Fruit fly (Drosophila melanogaster) whole organism, pupa: Measurements from ENCODE around the gene Sp7.

ENCODE experiments used
- CG10348 ChIP-seq: fragments of 200-800 bp; sonication (Bioruptor generic); IDR thresholded peaks from 2 replicates; pipeline ENCODE4 v1.3.6; 2022; ENCODE audit warnings: missing biosample characterization, missing genetic modification characterization
- CG12605 ChIP-seq: fragments of 200-800 bp; sonication (Bioruptor generic); IDR thresholded peaks from 2 replicates; pipeline ENCODE4 v1.3.6; 2022; ENCODE audit warnings: missing biosample characterization, missing genetic modification characterization
- CG13204 ChIP-seq: fragments of 200-800 bp; sonication (Bioruptor generic); optimal IDR thresholded peaks from 2 replicates; lab custom pipeline; 2018; ENCODE audit warnings: missing biosample characterization, mild to moderate bottlenecking, missing genetic modification characterization, moderate library complexity
- CG14655 ChIP-seq: fragments of 200-800 bp; sonication (Bioruptor generic); optimal IDR thresholded peaks from 3 replicates; lab custom pipeline; 2017; ENCODE audit warnings: mild to moderate bottlenecking, missing biosample characterization, missing genetic modification reagents, missing genetic modification characterization
- CG15710 ChIP-seq: fragments of 200-800 bp; sonication (Bioruptor generic); optimal IDR thresholded peaks from 2 replicates; lab custom pipeline; 2018; ENCODE audit warnings: missing biosample characterization, mild to moderate bottlenecking, missing genetic modification characterization, moderate library complexity
- CG17806 ChIP-seq: fragments of 200-800 bp; sonication (Bioruptor generic); optimal IDR thresholded peaks from 2 replicates; lab custom pipeline; 2018; ENCODE audit warnings: missing biosample characterization, mild to moderate bottlenecking, missing genetic modification characterization, moderate library complexity
- CG32121 ChIP-seq: fragments of 200-800 bp; sonication (Bioruptor generic); IDR thresholded peaks from 2 replicates; pipeline ENCODE4 v1.3.6; 2022; ENCODE audit warnings: missing biosample characterization, missing genetic modification characterization
- CG34367 ChIP-seq: fragments of 200-800 bp; sonication (Bioruptor generic); optimal IDR thresholded peaks from 2 replicates; lab custom pipeline; 2018; ENCODE audit warnings: missing biosample characterization, mild to moderate bottlenecking, missing genetic modification characterization
- CG4496 ChIP-seq: fragments of 200-800 bp; sonication (Bioruptor generic); IDR thresholded peaks from 3 replicates; pipeline ENCODE4 v1.3.6; 2022; ENCODE audit warnings: missing biosample characterization, missing genetic modification characterization
- CG8159 ChIP-seq: fragments of 200-800 bp; sonication (Bioruptor generic); optimal IDR thresholded peaks from 3 replicates; lab custom pipeline; 2018; ENCODE audit warnings: missing biosample characterization, mild to moderate bottlenecking, missing genetic modification characterization, moderate library complexity
- CG8301 ChIP-seq: fragments of 200-800 bp; sonication (Bioruptor generic); optimal IDR thresholded peaks from 2 replicates; lab custom pipeline; 2018; ENCODE audit warnings: missing biosample characterization, mild to moderate bottlenecking, missing genetic modification characterization
- CG9948 ChIP-seq: fragments of 200-800 bp; sonication (Bioruptor generic); optimal IDR thresholded peaks from 2 replicates; lab custom pipeline; 2018; ENCODE audit warnings: missing biosample characterization, mild to moderate bottlenecking, missing genetic modification characterization, moderate library complexity
- D1 ChIP-seq: fragments of 200-800 bp; sonication (Bioruptor generic); optimal IDR thresholded peaks from 2 replicates; lab custom pipeline; 2018; ENCODE audit warnings: missing biosample characterization, mild to moderate bottlenecking, missing genetic modification characterization, moderate library complexity
- EcR ChIP-seq: fragments of 200-800 bp; sonication (Bioruptor generic); optimal IDR thresholded peaks from 3 replicates; lab custom pipeline; 2019; ENCODE audit warnings: missing biosample characterization, missing genetic modification characterization, mild to moderate bottlenecking, moderate library complexity, missing genetic modification reagents
- Ets98B ChIP-seq: fragments of 200-800 bp; sonication (Bioruptor generic); IDR thresholded peaks from 2 replicates; pipeline ENCODE4 v1.3.6; 2022; ENCODE audit warnings: missing biosample characterization, missing genetic modification characterization
- Pif1A ChIP-seq: fragments of 200-800 bp; sonication (Bioruptor generic); optimal IDR thresholded peaks from 3 replicates; lab custom pipeline; 2016; ENCODE audit warnings: missing biosample characterization, missing genetic modification characterization
- Pif1B ChIP-seq: fragments of 200-800 bp; sonication (Bioruptor generic); optimal IDR thresholded peaks from 3 replicates; lab custom pipeline; 2016; ENCODE audit warnings: missing biosample characterization, missing genetic modification characterization
- Snoo ChIP-seq: fragments of 200-800 bp; sonication (Bioruptor generic); optimal IDR thresholded peaks from 3 replicates; lab custom pipeline; 2017; ENCODE audit warnings: missing biosample characterization, mild to moderate bottlenecking, missing genetic modification characterization, inconsistent platforms
- fd96Ca ChIP-seq: fragments of 200-800 bp; sonication (Bioruptor generic); IDR thresholded peaks from 3 replicates; pipeline ENCODE4 v1.3.6; 2022; ENCODE audit warnings: missing biosample characterization, missing genetic modification characterization
- gl ChIP-seq: fragments of 200-800 bp; sonication (Bioruptor generic); optimal IDR thresholded peaks from 2 replicates; lab custom pipeline; 2018; ENCODE audit warnings: missing biosample characterization, mild to moderate bottlenecking, missing genetic modification characterization
- rn ChIP-seq: fragments of 200-800 bp; sonication (Bioruptor generic); IDR thresholded peaks from 2 replicates; pipeline ENCODE4 v1.3.6; 2022; ENCODE audit warnings: missing biosample characterization, missing genetic modification characterization

Gene Sp7

dm6 chr3R:7785784-7786183 is 26.2 kb downstream of the Sp7 start, which contains the start of gene CG18745:
TSS of gene CG18745 (minus strand) at chr3R:7786119.
- no peak for TF ChIP-seq CG9948
- no peak for TF ChIP-seq CG8301 (tag; lab: Kevin White, UChicago)
- no peak for TF ChIP-seq CG8159 (tag; lab: Kevin White, UChicago)
- TF ChIP-seq Ets98B (GFP tag; lab: Robert Waterston, UW) = no peak
- no peak for TF ChIP-seq CG13204 (GFP tag; lab: Kevin White, UChicago)
- TF ChIP-seq fd96Ca (GFP tag; lab: Robert Waterston, UW) = no peak
- no peak for TF ChIP-seq Pif1A (GFP tag; lab: Kevin White, UChicago)
- no peak for TF ChIP-seq CG34367 (tag; lab: Kevin White, UChicago)

dm6 chr3R:7787899-7788298 is 28.3 kb downstream of the Sp7 start, which contains the start of gene CG18748:
TSS of gene CG18748 (minus strand) at chr3R:7787923.
- TF ChIP-seq CG4496 (no peak), CG8159 (tag; lab: Kevin White, UChicago) (no peak)

- TF ChIP-seq CG4496 (no peak), CG14655 (no peak), CG32121 (GFP tag; lab: Robert Waterston, UW) (no peak), Ets98B (GFP tag; lab: Robert Waterston, UW) (no peak), CG13204 (GFP tag; lab: Kevin White, UChicago) (no peak), CG15710 (tag; lab: Kevin White, UChicago) (no peak)
These were observed 30.5 kb downstream of the Sp7 start, which contains the start of gene CG18746 for dm6 chr3R:7790087-7790486. TSS of gene CG18746 (minus strand) at chr3R:7790187.

dm6 chr3R:7790583-7791034 is 31.0 kb downstream of the Sp7 start, which contains the start of gene CG10086:
TSS of gene CG10086 (plus strand) at chr3R:7790633.
- TF ChIP-seq CG10348 (GFP tag; lab: Robert Waterston, UW) (no peak), CG8301 (tag; lab: Kevin White, UChicago) (no peak), CG9948 (no peak)

- peak; percentile 54 for TF ChIP-seq Pif1A (GFP tag; lab: Kevin White, UChicago)
- peak; percentile 43 for TF ChIP-seq CG13204 (GFP tag; lab: Kevin White, UChicago)
- peak; percentile 87 for TF ChIP-seq Ets98B (GFP tag; lab: Robert Waterston, UW)
- TF ChIP-seq Pif1B (GFP tag; lab: Kevin White, UChicago) = peak; percentile 53
- peak; percentile 53 for TF ChIP-seq CG14655
- TF ChIP-seq CG17806 (tag; lab: Kevin White, UChicago) = no peak
- TF ChIP-seq CG8301 (tag; lab: Kevin White, UChicago) = no peak
- TF ChIP-seq CG4496 = peak; percentile 90
- peak; percentile 86 for TF ChIP-seq CG32121 (GFP tag; lab: Robert Waterston, UW)
- TF ChIP-seq CG8159 (tag; lab: Kevin White, UChicago) = peak; percentile 36
- peak; percentile 63 for TF ChIP-seq gl
- TF ChIP-seq fd96Ca (GFP tag; lab: Robert Waterston, UW) = peak; percentile 69; the same call in 2 of the 3 replicates
- peak; percentile 52 for TF ChIP-seq CG34367 (tag; lab: Kevin White, UChicago)
- TF ChIP-seq CG10348 (GFP tag; lab: Robert Waterston, UW) = no peak
- TF ChIP-seq EcR (GFP tag; lab: Kevin White, UChicago) = peak; percentile 77
- peak; percentile 93 for TF ChIP-seq CG12605
These were observed 34.3 kb downstream of the Sp7 start, which contains the start of gene CG2641 for dm6 chr3R:7793855-7794254. TSS of gene CG2641 (plus strand) at chr3R:7794069.

dm6 chr3R:7798525-7798924 is 38.9 kb downstream of the Sp7 start, which contains the start of gene CG18744:
TSS of gene CG18744 (minus strand) at chr3R:7798771.
- TF ChIP-seq CG32121 (GFP tag; lab: Robert Waterston, UW) (no peak), CG13204 (GFP tag; lab: Kevin White, UChicago) (no peak), Snoo (tag; lab: Kevin White, UChicago) (no peak), Ets98B (GFP tag; lab: Robert Waterston, UW) (no peak), Pif1B (GFP tag; lab: Kevin White, UChicago) (no peak), CG14655 (no peak), D1 (no peak), CG4496 (no peak)

dm6 chr3R:7802693-7803092 is 43.1 kb downstream of the Sp7 start, which contains the start of gene CG3014:
TSS of gene CG3014 (minus strand) at chr3R:7802793.
- TF ChIP-seq CG15710 (tag; lab: Kevin White, UChicago) = no peak

- no peak for TF ChIP-seq CG14655
- TF ChIP-seq CG12605 = no peak
- no peak for TF ChIP-seq Pif1A (GFP tag; lab: Kevin White, UChicago)
- TF ChIP-seq Snoo (tag; lab: Kevin White, UChicago) = no peak
- TF ChIP-seq CG34367 (tag; lab: Kevin White, UChicago) = no peak
- TF ChIP-seq CG13204 (GFP tag; lab: Kevin White, UChicago) = no peak
- no peak for TF ChIP-seq CG9948
- TF ChIP-seq gl = no peak
- TF ChIP-seq CG17806 (tag; lab: Kevin White, UChicago) = no peak
- no peak for TF ChIP-seq rn (GFP tag; lab: Robert Waterston, UW)
These were observed 44.7 kb downstream of the Sp7 start, which contains the start of gene CG18268 for dm6 chr3R:7804332-7804731. TSS of gene CG18268 (minus strand) at chr3R:7804432.
